Worm (Caenorhabditis elegans) whole organism, late embryonic: ENCODE results near the gene Y40B10B.1.

ENCODE experiments used
- K09A11.1 ChIP-seq: sonication (generic microtip); optimal IDR thresholded peaks from 2 replicates; lab custom pipeline; 2017; ENCODE audit warnings: antibody characterized with exemption, mild to moderate bottlenecking, missing genetic modification characterization, missing compliant biosample characterization; ENCODE audit not compliant: insufficient read depth
- ceh-31 ChIP-seq: sonication (generic microtip); optimal IDR thresholded peaks from 2 replicates; lab custom pipeline; 2016; ENCODE audit warnings: missing genetic modification characterization, missing compliant biosample characterization
- ceh-45 ChIP-seq: fragments of 200-800 bp; sonication (Bioruptor generic); IDR thresholded peaks from 2 replicates; pipeline ENCODE4 v1.3.6; 2022; ENCODE audit warnings: missing genetic modification reagents, missing genetic modification characterization, missing compliant biosample characterization
- elt-2 ChIP-seq: sonication (generic microtip); optimal IDR thresholded peaks from 2 replicates; lab custom pipeline; 2016; ENCODE audit warnings: missing genetic modification reagents, missing genetic modification characterization, missing compliant biosample characterization
- ets-4 ChIP-seq: sonication (generic microtip); optimal IDR thresholded peaks from 2 replicates; lab custom pipeline; 2016; ENCODE audit warnings: missing genetic modification characterization, missing compliant biosample characterization
- nfya-1 ChIP-seq: sonication (generic microtip); optimal IDR thresholded peaks from 2 replicates; lab custom pipeline; 2017; ENCODE audit warnings: missing genetic modification characterization, mild to moderate bottlenecking, missing compliant biosample characterization, antibody characterized with exemption, moderate library complexity
- pqm-1 ChIP-seq: sonication (generic microtip); optimal IDR thresholded peaks from 2 replicates; lab custom pipeline; 2016; ENCODE audit warnings: missing genetic modification characterization, missing compliant biosample characterization

DNA sequence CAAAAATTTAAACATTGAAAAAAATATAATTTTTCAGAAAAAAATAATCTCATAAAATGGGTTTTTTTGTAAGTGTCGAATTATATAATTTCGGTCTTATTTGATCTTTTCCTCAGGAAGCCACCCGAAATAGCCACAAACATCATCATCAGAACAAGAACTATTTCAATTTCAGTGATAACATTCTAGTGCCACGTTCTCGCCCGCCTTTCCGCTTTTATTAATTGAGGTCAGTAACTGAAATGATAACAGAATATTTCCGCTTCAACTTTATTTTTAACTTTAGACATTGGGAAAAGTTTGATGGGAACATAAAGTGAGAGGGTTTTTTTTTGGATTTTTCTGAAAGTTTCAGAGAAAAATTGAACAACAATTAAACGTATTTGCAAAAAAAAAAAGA, 27.9 kb upstream of the Y40B10B.1 start:
- TF ChIP-seq ets-4: no peak
- TF ChIP-seq ceh-31 (tag; lab: Kevin White, UChicago): no peak
- TF ChIP-seq pqm-1 (tag; lab: Kevin White, UChicago): no peak
- TF ChIP-seq ceh-45 (GFP tag; lab: Robert Waterston, UW): no peak
- TF ChIP-seq nfya-1 (tag; lab: Kevin White, UChicago): no peak
- TF ChIP-seq elt-2 (tag; lab: Kevin White, UChicago): no peak
- TF ChIP-seq K09A11.1 (tag; lab: Kevin White, UChicago): no peak
